Worm (Caenorhabditis elegans): ENCODE measurements around the gene nhr-203.

nhr-203 gene

ce11 chrV:500535-500934 lies 40.9 kb downstream of the nhr-203 start:
- TF ChIP-seq gmeb-1 (tag; optimal IDR thresholded peaks at IDR 0.05) (no peak), sem-4 (tag; optimal IDR thresholded peaks at IDR 0.05) (no peak), C34F6.9 (tag; optimal IDR thresholded peaks at IDR 0.05) (no peak), nhr-237 (tag; optimal IDR thresholded peaks at IDR 0.05) (no peak), ceh-82 (tag; optimal IDR thresholded peaks at IDR 0.05) (no peak), zag-1 (tag; optimal IDR thresholded peaks at IDR 0.05) (no peak), dmd-4 (tag; optimal IDR thresholded peaks at IDR 0.05) (no peak), fos-1 (tag; optimal IDR thresholded peaks at IDR 0.05) (no peak), lin-11 (tag; optimal IDR thresholded peaks at IDR 0.05) (no peak), ztf-11 (tag; optimal IDR thresholded peaks at IDR 0.05) (no peak), aly-2 (tag; optimal IDR thresholded peaks at IDR 0.05) (no peak), Y55F3AM.14 (GFP tag; optimal IDR thresholded peaks at IDR 0.05) (no peak), nhr-11 (tag; optimal IDR thresholded peaks at IDR 0.05) (no peak), nhr-77 (tag; optimal IDR thresholded peaks at IDR 0.05) (no peak), unc-55 (GFP tag; optimal IDR thresholded peaks at IDR 0.05) (no peak), mbf-1 (tag; optimal IDR thresholded peaks at IDR 0.05) (no peak), ama-1 (optimal IDR thresholded peaks at IDR 0.05) (no peak)

- TF ChIP-seq sem-4 (tag; optimal IDR thresholded peaks at IDR 0.05): no peak
- no peak for TF ChIP-seq Y55F3AM.14 (GFP tag; optimal IDR thresholded peaks at IDR 0.05)
- TF ChIP-seq alr-1 (tag; optimal IDR thresholded peaks at IDR 0.05): no peak
- TF ChIP-seq nhr-77 (tag; optimal IDR thresholded peaks at IDR 0.05): no peak
- TF ChIP-seq dmd-4 (tag; optimal IDR thresholded peaks at IDR 0.05): no peak
- TF ChIP-seq nhr-6 (tag; optimal IDR thresholded peaks at IDR 0.05): no peak
- TF ChIP-seq nhr-11 (tag; optimal IDR thresholded peaks at IDR 0.05): no peak
- no peak for TF ChIP-seq nhr-129 (tag; optimal IDR thresholded peaks at IDR 0.05)
- no peak for TF ChIP-seq fos-1 (tag; optimal IDR thresholded peaks at IDR 0.05)
- no peak for TF ChIP-seq nhr-10 (tag; optimal IDR thresholded peaks at IDR 0.05)
- no peak for TF ChIP-seq egl-27 (tag; optimal IDR thresholded peaks at IDR 0.05)
- no peak for TF ChIP-seq ceh-82 (tag; optimal IDR thresholded peaks at IDR 0.05)
- no peak for TF ChIP-seq mdl-1 (tag; optimal IDR thresholded peaks at IDR 0.05)
- TF ChIP-seq skn-1 (tag; optimal IDR thresholded peaks at IDR 0.05): no peak
- no peak for TF ChIP-seq nhr-23 (tag; optimal IDR thresholded peaks at IDR 0.05)
- no peak for TF ChIP-seq nhr-21 (tag; optimal IDR thresholded peaks at IDR 0.05)
- TF ChIP-seq F13H6.1 (tag; optimal IDR thresholded peaks at IDR 0.05): no peak
- TF ChIP-seq elt-1 (tag; optimal IDR thresholded peaks at IDR 0.05): no peak
- no peak for TF ChIP-seq gmeb-1 (tag; optimal IDR thresholded peaks at IDR 0.05)
Measured at ce11 chrV:501230-501629, 41.6 kb downstream of the nhr-203 start, which contains the start of gene str-256. str-256 (minus strand) TSS chrV:501330.

- TF ChIP-seq R02D3.7 (tag; optimal IDR thresholded peaks at IDR 0.05): no peak
- no peak for TF ChIP-seq elt-1 (tag; optimal IDR thresholded peaks at IDR 0.05)
- no peak for TF ChIP-seq ZK546.5 (tag; optimal IDR thresholded peaks at IDR 0.05)
- no peak for TF ChIP-seq alr-1 (tag; optimal IDR thresholded peaks at IDR 0.05)
- TF ChIP-seq sem-4 (tag; optimal IDR thresholded peaks at IDR 0.05): no peak
- no peak for TF ChIP-seq crh-2 (tag; optimal IDR thresholded peaks at IDR 0.05)
- no peak for TF ChIP-seq ceh-16 (tag; optimal IDR thresholded peaks at IDR 0.05)
- no peak for TF ChIP-seq unc-39 (tag; optimal IDR thresholded peaks at IDR 0.05)
- TF ChIP-seq egl-27 (tag; optimal IDR thresholded peaks at IDR 0.05): no peak
Measured at ce11 chrV:502803-503273, 43.2 kb downstream of the nhr-203 start, which contains the start of gene T01G6.10. T01G6.10 (minus strand) TSS chrV:503223.

- no peak for TF ChIP-seq gmeb-1 (tag; optimal IDR thresholded peaks at IDR 0.05)
- no peak for TF ChIP-seq skn-1 (tag; optimal IDR thresholded peaks at IDR 0.05)
- no peak for TF ChIP-seq unc-55 (GFP tag; optimal IDR thresholded peaks at IDR 0.05)
- TF ChIP-seq zag-1 (tag; optimal IDR thresholded peaks at IDR 0.05): no peak
- TF ChIP-seq sma-9 (GFP tag; optimal IDR thresholded peaks at IDR 0.05): no peak
- no peak for TF ChIP-seq sma-9 (tag; optimal IDR thresholded peaks at IDR 0.05)
- TF ChIP-seq nhr-10 (tag; optimal IDR thresholded peaks at IDR 0.05): no peak
Measured at ce11 chrV:503728-504127, 44.1 kb downstream of the nhr-203 start, which contains the start of gene srlf-35. srlf-35 (plus strand) TSS chrV:504028.

ce11 chrV:505191-505590 lies 45.6 kb downstream of the nhr-203 start, which contains the start of gene srlf-19:
srlf-19 (plus strand) TSS chrV:505491.
- no peak for TF ChIP-seq zag-1 (tag; optimal IDR thresholded peaks at IDR 0.05)
- TF ChIP-seq unc-39 (tag; optimal IDR thresholded peaks at IDR 0.05): no peak
- TF ChIP-seq elt-1 (tag; optimal IDR thresholded peaks at IDR 0.05): no peak
